Fruit fly (Drosophila melanogaster) whole organism, prepupa: ENCODE results near the gene CG33689.

Source experiments
- CG4318 ChIP-seq: fragments of 200-800 bp; sonication (Bioruptor generic); optimal IDR thresholded peaks from 3 replicates; lab custom pipeline; 2017; ENCODE audit warnings: missing biosample characterization, mild to moderate bottlenecking, missing genetic modification characterization
- CG8319 ChIP-seq: fragments of 200-800 bp; sonication (Bioruptor generic); optimal IDR thresholded peaks from 3 replicates; lab custom pipeline; 2016; ENCODE audit warnings: missing biosample characterization, missing genetic modification characterization

- TF ChIP-seq CG4318 (GFP tag; lab: Kevin White, UChicago): no peak
- TF ChIP-seq CG8319: no peak
Measured at dm6 chr3L:16241296-16241695, 41.3 kb downstream of the CG33689 start.
